Fruit fly (Drosophila melanogaster) whole organism: ENCODE results near the gene elB.

Experiments
- CG8478 ChIP-seq: fragments of >200 bp; optimal IDR thresholded peaks from 2 replicates; lab custom pipeline; 2018; ENCODE audit warnings: inconsistent platforms
- Dll ChIP-seq: fragments of >200 bp; optimal IDR thresholded peaks from 2 replicates; lab custom pipeline; 2017
- EcR ChIP-seq, 2 experiments: fragments of >200 bp; optimal IDR thresholded peaks; 2 replicates each; lab custom pipeline; 2017; ENCODE audit warnings: missing biosample characterization in 2 of 2, missing genetic modification characterization in 2 of 2, missing genetic modification reagents in 2 of 2
- pan ChIP-seq: fragments of >200 bp; optimal IDR thresholded peaks from 2 replicates; lab custom pipeline; 2017
- usp ChIP-seq: fragments of >200 bp; optimal IDR thresholded peaks from 2 replicates; lab custom pipeline; 2017; ENCODE audit warnings: missing biosample characterization, missing genetic modification characterization, mixed read lengths

- no peak for TF ChIP-seq Dll (lab: Kevin White, UChicago)
- no peak for TF ChIP-seq usp (GFP tag; lab: Kevin White, UChicago)
- TF ChIP-seq CG8478 (lab: Kevin White, UChicago) = no peak
- no peak for TF ChIP-seq EcR (GFP tag; optimal IDR thresholded peaks at IDR 0.05; lab: Kevin White, UChicago)
- no peak for TF ChIP-seq pan (lab: Kevin White, UChicago)
These were observed 36.1 kb downstream of the elB start for dm6 chr2L:14373250-14373649.
